Fruit fly (Drosophila melanogaster): ENCODE data around the gene CG16753.

CG16753 gene

DNA sequence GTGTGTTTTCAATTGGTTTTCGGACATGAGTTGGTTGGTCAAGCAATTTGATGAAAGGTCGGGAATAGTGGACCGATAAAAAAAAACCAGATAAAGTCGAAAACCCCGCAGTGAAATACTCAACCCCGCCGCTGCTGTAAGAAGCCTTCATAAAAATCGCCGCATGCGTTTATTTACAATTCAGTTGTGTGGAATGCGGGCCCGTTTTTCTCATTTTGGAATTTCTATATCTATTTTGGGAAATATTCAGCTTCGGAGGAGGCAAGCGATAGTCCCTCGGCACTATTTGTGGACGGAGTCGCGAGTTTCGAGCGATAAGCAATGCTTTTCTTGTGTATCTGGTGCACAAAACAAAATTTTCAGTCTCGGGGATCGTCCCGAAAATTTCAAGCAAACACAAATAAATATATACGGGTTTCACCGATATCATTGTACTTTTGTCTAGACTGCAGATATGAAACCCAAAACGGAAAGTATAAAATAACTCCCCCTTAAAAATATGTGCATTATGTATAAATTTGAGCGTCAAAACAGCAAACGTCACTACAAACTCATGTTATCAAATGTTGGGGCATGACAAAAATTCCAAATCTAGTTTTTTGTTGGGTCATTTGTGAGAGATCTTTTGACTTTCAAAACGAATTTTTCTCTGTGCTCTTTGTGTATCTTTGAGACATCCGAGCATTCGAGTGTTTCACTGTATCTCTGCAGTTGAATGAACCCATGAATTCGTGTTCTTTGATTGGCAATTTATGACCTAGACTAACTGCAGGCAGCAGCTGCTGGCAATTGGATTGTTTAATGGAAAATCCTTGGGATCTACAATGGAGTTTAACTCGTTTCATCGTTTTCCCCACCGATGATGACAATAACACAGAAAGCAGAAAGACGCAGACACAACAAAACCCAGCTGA lies 4.3 kb downstream of the CG16753 start (continued):
- no peak for TF ChIP-seq net (GFP tag; optimal IDR thresholded peaks at IDR 0.05)
- TF ChIP-seq lz (GFP tag; optimal IDR thresholded peaks at IDR 0.05), result no peak
- TF ChIP-seq CG34406 (GFP tag; optimal IDR thresholded peaks at IDR 0.05), result no peak
- TF ChIP-seq Met (GFP tag; optimal IDR thresholded peaks at IDR 0.05), result no peak
- no peak for TF ChIP-seq CG9139 (GFP tag; optimal IDR thresholded peaks at IDR 0.05)
- TF ChIP-seq achi (GFP tag; optimal IDR thresholded peaks at IDR 0.05), result peak; percentile 2
- TF ChIP-seq fkh (GFP tag; optimal IDR thresholded peaks at IDR 0.05), result no peak
- no peak for TF ChIP-seq dac (GFP tag; optimal IDR thresholded peaks at IDR 0.05)
- peak; percentile 29; the same call in 1 of the 3 replicates for TF ChIP-seq eg (GFP tag; IDR thresholded peaks at IDR 0.05)
- TF ChIP-seq CG1621 (tag; optimal IDR thresholded peaks at IDR 0.05), result no peak
- TF ChIP-seq CG10669 (GFP tag; optimal IDR thresholded peaks at IDR 0.05), result no peak
- peak; percentile 6 for TF ChIP-seq CG3032 (tag; optimal IDR thresholded peaks at IDR 0.05)
- TF ChIP-seq fd85E (GFP tag; optimal IDR thresholded peaks at IDR 0.05), result no peak

DNA sequence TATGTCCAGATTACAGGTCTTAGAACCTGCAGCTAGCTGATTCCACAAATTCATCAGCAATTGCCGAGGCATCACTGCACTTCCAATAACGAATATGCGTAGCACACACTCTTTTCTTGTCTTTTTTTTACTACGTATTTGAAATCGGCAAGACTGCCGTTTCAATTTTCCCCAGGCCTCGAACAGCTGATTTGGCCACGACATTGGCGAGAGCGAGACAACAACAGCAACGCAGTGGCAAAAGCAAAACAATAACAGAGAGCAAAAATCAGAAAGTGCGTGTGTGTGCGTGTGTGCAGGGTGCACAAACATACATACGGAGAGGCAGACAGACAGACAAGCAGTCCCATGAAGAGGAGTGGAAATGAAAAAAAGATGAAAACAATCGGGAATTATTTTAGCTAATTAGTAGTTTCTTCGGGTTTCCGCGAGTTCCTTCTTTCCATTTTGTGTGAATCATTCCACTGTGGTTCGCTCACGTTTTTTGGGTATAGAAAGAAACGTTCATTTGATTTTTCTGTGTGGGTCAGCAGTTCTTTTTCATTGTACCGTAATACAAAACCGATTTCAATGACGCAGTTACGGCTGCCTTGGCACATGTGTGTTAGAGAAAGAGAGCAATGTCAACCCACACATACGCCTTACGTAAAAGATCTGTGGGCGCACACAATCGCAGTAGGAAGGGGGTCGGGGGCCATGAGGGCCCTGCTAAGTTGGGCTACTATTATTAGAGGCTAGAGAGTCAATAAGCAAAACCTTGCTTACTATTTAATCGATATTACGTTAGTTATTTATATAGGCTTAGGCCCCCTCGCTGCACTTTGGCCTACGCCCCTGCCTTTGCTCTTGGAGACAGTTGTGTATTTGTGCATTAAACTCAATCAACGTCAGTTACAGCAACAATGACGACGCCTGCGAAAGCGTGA lies 5.4 kb downstream of the CG16753 start:
- TF ChIP-seq acj6 (GFP tag; optimal IDR thresholded peaks at IDR 0.05), result peak; percentile 100
- TF ChIP-seq esn (GFP tag; optimal IDR thresholded peaks at IDR 0.05), result peak; percentile 100
- peak; percentile 100 for TF ChIP-seq OdsH (GFP tag; optimal IDR thresholded peaks at IDR 0.05)
- peak; percentile 100 for TF ChIP-seq vri (GFP tag; optimal IDR thresholded peaks at IDR 0.05)
- TF ChIP-seq ss (GFP tag; optimal IDR thresholded peaks at IDR 0.05), result peak; percentile 94 to 97
- TF ChIP-seq CG8319 (GFP tag; optimal IDR thresholded peaks at IDR 0.05), result peak; percentile 100
- TF ChIP-seq Ets21C (GFP tag; optimal IDR thresholded peaks at IDR 0.05), result peak; percentile 100
- TF ChIP-seq Smox (GFP tag; optimal IDR thresholded peaks at IDR 0.05), result peak; percentile 100
- TF ChIP-seq Hr4 (GFP tag; optimal IDR thresholded peaks at IDR 0.05), result peak; percentile 100
- peak; percentile 100 for TF ChIP-seq Sox15 (GFP tag; optimal IDR thresholded peaks at IDR 0.05)
- peak; percentile 99 for TF ChIP-seq Eip93F (GFP tag; optimal IDR thresholded peaks at IDR 0.05)
- peak; percentile 96 for TF ChIP-seq fkh (GFP tag; optimal IDR thresholded peaks at IDR 0.05)
- TF ChIP-seq CG11294 (GFP tag; IDR thresholded peaks at IDR 0.05), result peak; percentile 100
- peak; percentile 95 for TF ChIP-seq CG9139 (GFP tag; optimal IDR thresholded peaks at IDR 0.05)
- TF ChIP-seq Sox14 (GFP tag; optimal IDR thresholded peaks at IDR 0.05), result peak; percentile 100
- peak; percentile 100 for TF ChIP-seq CG10631 (GFP tag; optimal IDR thresholded peaks at IDR 0.05)
- peak; percentile 99 for TF ChIP-seq CG11762 (GFP tag; optimal IDR thresholded peaks at IDR 0.05; ENCODE audit: insufficient read depth)
- TF ChIP-seq CG7368 (GFP tag; optimal IDR thresholded peaks at IDR 0.05), result peak; percentile 100
- TF ChIP-seq dac (GFP tag; optimal IDR thresholded peaks at IDR 0.05), result peak; percentile 99
- TF ChIP-seq Hr39 (GFP tag; optimal IDR thresholded peaks at IDR 0.05), result peak; percentile 100
- TF ChIP-seq CG8119 (GFP tag; IDR thresholded peaks at IDR 0.05), result peak; percentile 100
- peak; percentile 99 for TF ChIP-seq CG3032 (tag; optimal IDR thresholded peaks at IDR 0.05)
- TF ChIP-seq CG31627 (GFP tag; optimal IDR thresholded peaks at IDR 0.05), result peak; percentile 100
- peak; percentile 100 for TF ChIP-seq CG8632 (GFP tag; optimal IDR thresholded peaks at IDR 0.05)
- TF ChIP-seq CG6792 (GFP tag; optimal IDR thresholded peaks at IDR 0.05), result peak; percentile 100
- peak; percentile 100 for TF ChIP-seq cyc (GFP tag; optimal IDR thresholded peaks at IDR 0.05)
- peak; percentile 100 for TF ChIP-seq lz (GFP tag; optimal IDR thresholded peaks at IDR 0.05)
- peak; percentile 98 for TF ChIP-seq fd85E (GFP tag; optimal IDR thresholded peaks at IDR 0.05)
- peak; percentile 100 for TF ChIP-seq CG11902 (GFP tag; optimal IDR thresholded peaks at IDR 0.05)
- TF ChIP-seq CG6276 (GFP tag; optimal IDR thresholded peaks at IDR 0.05), result peak; percentile 99
- peak; percentile 100 for TF ChIP-seq CG15336 (GFP tag; IDR thresholded peaks at IDR 0.05)
- TF ChIP-seq Met (GFP tag; optimal IDR thresholded peaks at IDR 0.05), result peak; percentile 100
- TF ChIP-seq CG6808 (GFP tag; optimal IDR thresholded peaks at IDR 0.05), result peak; percentile 97
- peak; percentile 99 for TF ChIP-seq CG1621 (tag; optimal IDR thresholded peaks at IDR 0.05)
- peak; percentile 100 for TF ChIP-seq Eip75B (GFP tag; optimal IDR thresholded peaks at IDR 0.05)
- TF ChIP-seq CG3919 (GFP tag; optimal IDR thresholded peaks at IDR 0.05), result peak; percentile 100
- TF ChIP-seq salr (GFP tag; optimal IDR thresholded peaks at IDR 0.05), result peak; percentile 99
- peak; percentile 100 for TF ChIP-seq Eip78C (GFP tag)
- peak; percentile 100 for TF ChIP-seq pdm3 (GFP tag; optimal IDR thresholded peaks at IDR 0.05)

All from whole organism, prepupa.